Fruit fly (Drosophila melanogaster) whole organism, embryonic: ENCODE data around the gene Vlet.

Experiments
- Asciz ChIP-seq: fragments of 200-800 bp; sonication (Bioruptor generic); optimal IDR thresholded peaks from 2 replicates; lab custom pipeline; 2017; ENCODE audit warnings: missing biosample characterization, mild to moderate bottlenecking, missing genetic modification characterization, missing genetic modification reagents
- Bdp1 ChIP-seq: fragments of 200-800 bp; sonication (Bioruptor generic); optimal IDR thresholded peaks from 3 replicates; lab custom pipeline; 2016; ENCODE audit warnings: missing biosample characterization, missing genetic modification characterization
- CG10209 ChIP-seq: fragments of 200-800 bp; sonication (Bioruptor generic); optimal IDR thresholded peaks from 3 replicates; lab custom pipeline; 2017; ENCODE audit warnings: missing biosample characterization, mild to moderate bottlenecking, missing genetic modification characterization, missing genetic modification reagents
- CG11504 ChIP-seq: fragments of 200-800 bp; sonication (Bioruptor generic); optimal IDR thresholded peaks from 3 replicates; lab custom pipeline; 2019; ENCODE audit warnings: missing biosample characterization, mild to moderate bottlenecking, missing genetic modification characterization, moderate library complexity
- CG12071 ChIP-seq: fragments of 200-800 bp; sonication (Bioruptor generic); optimal IDR thresholded peaks from 3 replicates; lab custom pipeline; 2018; ENCODE audit warnings: missing biosample characterization, mild to moderate bottlenecking, missing genetic modification characterization
- CG13624 ChIP-seq: fragments of 200-800 bp; sonication (Bioruptor generic); optimal IDR thresholded peaks from 2 replicates; lab custom pipeline; 2016; ENCODE audit warnings: missing biosample characterization, missing genetic modification characterization
- CG15601 ChIP-seq: fragments of 200-800 bp; sonication (Bioruptor generic); optimal IDR thresholded peaks from 3 replicates; lab custom pipeline; 2019; ENCODE audit warnings: missing biosample characterization, mild to moderate bottlenecking, missing genetic modification characterization, moderate library complexity
- CG1602 ChIP-seq: fragments of 200-800 bp; sonication (Bioruptor generic); optimal IDR thresholded peaks from 3 replicates; lab custom pipeline; 2016; ENCODE audit warnings: missing biosample characterization, missing genetic modification characterization
- CG17361 ChIP-seq: fragments of 200-800 bp; sonication (Bioruptor generic); IDR thresholded peaks from 3 replicates; pipeline ENCODE4 v1.3.6; 2022; ENCODE audit warnings: missing biosample characterization, missing genetic modification characterization
- CG18476 ChIP-seq: fragments of 200-800 bp; sonication (Bioruptor generic); optimal IDR thresholded peaks from 2 replicates; lab custom pipeline; 2016; ENCODE audit warnings: missing biosample characterization, mild to moderate bottlenecking, missing genetic modification characterization
- CG2120 ChIP-seq: fragments of 200-800 bp; sonication (Bioruptor generic); optimal IDR thresholded peaks from 3 replicates; lab custom pipeline; 2016; ENCODE audit warnings: missing biosample characterization, missing genetic modification characterization
- CG2875 ChIP-seq: fragments of 200-800 bp; sonication (Bioruptor generic); optimal IDR thresholded peaks from 2 replicates; lab custom pipeline; 2017; ENCODE audit warnings: missing biosample characterization, mild to moderate bottlenecking, missing genetic modification characterization, missing genetic modification reagents
- CG6175 ChIP-seq: fragments of 200-800 bp; sonication (Bioruptor generic); IDR thresholded peaks from 3 replicates; pipeline ENCODE4 v1.3.6; 2022; ENCODE audit warnings: missing biosample characterization, missing genetic modification characterization
- CG6813 ChIP-seq: fragments of 200-800 bp; sonication (Bioruptor generic); optimal IDR thresholded peaks from 2 replicates; lab custom pipeline; 2017; ENCODE audit warnings: missing biosample characterization, missing genetic modification characterization, mild to moderate bottlenecking, moderate library complexity, missing genetic modification reagents
- CG7271 ChIP-seq: fragments of 200-800 bp; sonication (Bioruptor generic); optimal IDR thresholded peaks from 2 replicates; lab custom pipeline; 2018; ENCODE audit warnings: missing biosample characterization, mild to moderate bottlenecking, missing genetic modification characterization, moderate library complexity
- CG7745 ChIP-seq: fragments of 200-800 bp; sonication (Bioruptor generic); optimal IDR thresholded peaks from 2 replicates; lab custom pipeline; 2018; ENCODE audit warnings: missing biosample characterization, mild to moderate bottlenecking, missing genetic modification characterization, moderate library complexity
- CG8089 ChIP-seq: fragments of 200-800 bp; sonication (Bioruptor generic); optimal IDR thresholded peaks from 3 replicates; lab custom pipeline; 2016; ENCODE audit warnings: missing biosample characterization, missing genetic modification characterization
- CG9817 ChIP-seq: fragments of 200-800 bp; sonication (Bioruptor generic); optimal IDR thresholded peaks from 2 replicates; lab custom pipeline; 2018; ENCODE audit warnings: missing biosample characterization, mild to moderate bottlenecking, missing genetic modification characterization, moderate library complexity
- Rfx ChIP-seq: fragments of 200-800 bp; sonication (Bioruptor generic); IDR thresholded peaks from 2 replicates; pipeline ENCODE4 v1.3.6; 2022; ENCODE audit warnings: missing biosample characterization, missing genetic modification characterization
- Rx ChIP-seq: fragments of 200-800 bp; sonication (Bioruptor generic); IDR thresholded peaks from 2 replicates; pipeline ENCODE4 v1.3.6; 2022; ENCODE audit warnings: missing biosample characterization, missing genetic modification characterization
- Ssrp ChIP-seq: fragments of 200-800 bp; sonication (Bioruptor generic); optimal IDR thresholded peaks from 2 replicates; lab custom pipeline; 2018; ENCODE audit warnings: missing biosample characterization, mild to moderate bottlenecking, missing genetic modification characterization, moderate library complexity
- Stat92E ChIP-seq, 3 experiments: fragments of >200 bp in 2 of 3; fragments of 200-800 bp in 1 of 3; sonication (Bioruptor generic) in 1 of 3; optimal IDR thresholded peaks; 2 replicates each; lab custom pipeline; 2017 to 2019; ENCODE audit warnings: missing biosample characterization in 3 of 3, missing genetic modification characterization in 3 of 3, mild to moderate bottlenecking in 1 of 3, moderate library complexity in 1 of 3
- ase ChIP-seq: fragments of 200-800 bp; sonication (Bioruptor generic); IDR thresholded peaks from 3 replicates; pipeline ENCODE4 v1.3.6; 2022; ENCODE audit warnings: missing biosample characterization, missing genetic modification characterization
- ato ChIP-seq: fragments of 200-800 bp; sonication (Bioruptor generic); IDR thresholded peaks from 2 replicates; pipeline ENCODE4 v1.3.6; 2022; ENCODE audit warnings: missing biosample characterization, missing genetic modification characterization; ENCODE audit not compliant: partially characterized antibody
- bowl ChIP-seq: fragments of 200-800 bp; sonication (Bioruptor generic); IDR thresholded peaks from 2 replicates; pipeline ENCODE4 v1.3.6; 2022; ENCODE audit warnings: missing biosample characterization, missing genetic modification characterization
- bsh ChIP-seq, 2 experiments: fragments of 200-800 bp; sonication (Bioruptor generic); optimal IDR thresholded peaks; 2 replicates each; lab custom pipeline; 2017 to 2018; ENCODE audit warnings: mild to moderate bottlenecking in 2 of 2, missing biosample characterization in 2 of 2, missing genetic modification characterization in 2 of 2, moderate library complexity in 1 of 2
- cato ChIP-seq: fragments of 200-800 bp; sonication (Bioruptor generic); optimal IDR thresholded peaks from 2 replicates; lab custom pipeline; 2016; ENCODE audit warnings: missing biosample characterization, missing genetic modification characterization, borderline replicate concordance
- caup ChIP-seq: fragments of 200-800 bp; sonication (Bioruptor generic); optimal IDR thresholded peaks from 3 replicates; lab custom pipeline; 2017; ENCODE audit warnings: missing biosample characterization, mild to moderate bottlenecking, missing genetic modification characterization, moderate library complexity; ENCODE audit not compliant: severe bottlenecking
- chif ChIP-seq, 2 experiments: fragments of 200-800 bp; sonication (Bioruptor generic); optimal IDR thresholded peaks; 3 replicates each; lab custom pipeline; 2016; ENCODE audit warnings: missing biosample characterization in 2 of 2, missing genetic modification characterization in 2 of 2
- chinmo ChIP-seq: fragments of 200-800 bp; sonication (Bioruptor generic); IDR thresholded peaks from 4 replicates; pipeline ENCODE4 v1.3.6; 2022; ENCODE audit warnings: missing biosample characterization, missing genetic modification characterization; ENCODE audit not compliant: partially characterized antibody
- crol ChIP-seq: fragments of 200-800 bp; sonication (Bioruptor generic); IDR thresholded peaks from 2 replicates; pipeline ENCODE4 v1.3.6; 2022; ENCODE audit warnings: missing biosample characterization, missing genetic modification characterization
- da ChIP-seq: fragments of 200-800 bp; sonication (Bioruptor generic); optimal IDR thresholded peaks from 2 replicates; lab custom pipeline; 2016; ENCODE audit warnings: missing biosample characterization, missing genetic modification characterization
- dm ChIP-seq: fragments of 200-800 bp; sonication (Bioruptor generic); optimal IDR thresholded peaks from 3 replicates; lab custom pipeline; 2016; ENCODE audit warnings: missing biosample characterization, missing genetic modification characterization
- dysf ChIP-seq: fragments of 200-800 bp; sonication (Bioruptor generic); IDR thresholded peaks from 3 replicates; pipeline ENCODE4 v1.3.6; 2022; ENCODE audit warnings: missing biosample characterization, missing genetic modification characterization
- emc ChIP-seq: fragments of 200-800 bp; sonication (Bioruptor generic); optimal IDR thresholded peaks from 2 replicates; lab custom pipeline; 2016; ENCODE audit warnings: missing biosample characterization, missing genetic modification characterization
- ems ChIP-seq: fragments of 200-800 bp; sonication (Bioruptor generic); optimal IDR thresholded peaks from 3 replicates; lab custom pipeline; 2016; ENCODE audit warnings: missing biosample characterization, missing genetic modification characterization
- eyg ChIP-seq: fragments of 200-800 bp; sonication (Bioruptor generic); optimal IDR thresholded peaks from 3 replicates; lab custom pipeline; 2016; ENCODE audit warnings: missing biosample characterization, missing genetic modification characterization
- grn ChIP-seq: fragments of 200-800 bp; sonication (Bioruptor generic); optimal IDR thresholded peaks from 3 replicates; lab custom pipeline; 2017; ENCODE audit warnings: missing biosample characterization, missing genetic modification characterization
- gt ChIP-seq: fragments of 200-800 bp; sonication (Bioruptor generic); IDR thresholded peaks from 2 replicates; pipeline ENCODE4 v1.3.6; 2022; ENCODE audit warnings: missing biosample characterization, missing genetic modification characterization
- hbn ChIP-seq: fragments of 200-800 bp; sonication (Bioruptor generic); IDR thresholded peaks from 2 replicates; pipeline ENCODE4 v1.3.6; 2022; ENCODE audit warnings: missing biosample characterization, missing genetic modification characterization; ENCODE audit not compliant: partially characterized antibody
- lmd ChIP-seq: fragments of 200-800 bp; sonication (Bioruptor generic); IDR thresholded peaks from 2 replicates; pipeline ENCODE4 v1.3.6; 2022; ENCODE audit warnings: missing biosample characterization, missing genetic modification characterization
- nau ChIP-seq: fragments of 200-800 bp; sonication (Bioruptor generic); optimal IDR thresholded peaks from 3 replicates; lab custom pipeline; 2017; ENCODE audit warnings: missing biosample characterization, mild to moderate bottlenecking, missing genetic modification characterization, missing genetic modification reagents
- nmo ChIP-seq: fragments of 200-800 bp; sonication (Bioruptor generic); optimal IDR thresholded peaks from 2 replicates; lab custom pipeline; 2018; ENCODE audit warnings: missing biosample characterization, mild to moderate bottlenecking, missing genetic modification characterization, moderate library complexity
- peb ChIP-seq: fragments of 200-800 bp; sonication (Bioruptor generic); IDR thresholded peaks from 2 replicates; pipeline ENCODE4 v1.3.6; 2022; ENCODE audit warnings: missing biosample characterization, missing genetic modification characterization
- ranshi ChIP-seq: fragments of 200-800 bp; sonication (Bioruptor generic); IDR thresholded peaks from 2 replicates; pipeline ENCODE4 v1.3.6; 2022; ENCODE audit warnings: missing biosample characterization, missing genetic modification characterization
- schlank ChIP-seq: fragments of 200-800 bp; sonication (Bioruptor generic); optimal IDR thresholded peaks from 2 replicates; lab custom pipeline; 2018; ENCODE audit warnings: missing biosample characterization, mild to moderate bottlenecking, missing genetic modification characterization
- sim ChIP-seq: fragments of 200-800 bp; sonication (Bioruptor generic); IDR thresholded peaks from 2 replicates; pipeline ENCODE4 v1.3.6; 2022; ENCODE audit warnings: missing biosample characterization, missing genetic modification characterization
- sima ChIP-seq: fragments of 200-800 bp; sonication (Bioruptor generic); optimal IDR thresholded peaks from 2 replicates; lab custom pipeline; 2016; ENCODE audit warnings: missing biosample characterization, missing genetic modification characterization

Gene Vlet

dm6 chrX:11714529-11715262, 36.3 kb upstream of the Vlet start (continued):
- TF ChIP-seq Stat92E (GFP tag; optimal IDR thresholded peaks at IDR 0.05; lab: Kevin White, UChicago) (no peak), Asciz (GFP tag; lab: Kevin White, UChicago) (no peak), eyg (GFP tag; lab: Kevin White, UChicago) (peak; percentile 65), CG13624 (no peak), CG18476 (GFP tag; lab: Kevin White, UChicago) (peak; percentile 20), sima (GFP tag; lab: Kevin White, UChicago) (no peak), CG6175 (GFP tag; lab: Robert Waterston, UW) (peak; percentile 88), CG9817 (tag; lab: Kevin White, UChicago) (peak; percentile 51), gt (GFP tag; lab: Robert Waterston, UW) (0 out of 2 replicates have a peak, but pooled peaks have one; percentile 18), bowl (peak; percentile 34; the same call in 1 of the 2 replicates), grn (GFP tag; lab: Kevin White, UChicago) (no peak), CG2120 (peak; percentile 84), Rfx (GFP tag; lab: Robert Waterston, UW) (peak; percentile 84), CG7271 (no peak), ems (peak; percentile 73), peb (GFP tag; lab: Robert Waterston, UW) (0 out of 2 replicates have a peak, but pooled peaks have one; percentile 21), bsh (GFP tag; optimal IDR thresholded peaks at IDR 0.05; lab: Kevin White, UChicago) (peak in 1 of 2 experiments; percentile 44), emc (GFP tag; lab: Kevin White, UChicago) (peak; percentile 46), dm (GFP tag; lab: Kevin White, UChicago) (peak; percentile 76), dysf (GFP tag; lab: Robert Waterston, UW) (peak; percentile 82), ato (peak; percentile 31; the same call in 1 of the 2 replicates), ranshi (GFP tag; lab: Robert Waterston, UW) (peak; percentile 71; the same call in 1 of the 2 replicates), da (peak; percentile 85), cato (no peak), CG1602 (GFP tag; lab: Kevin White, UChicago) (no peak), nmo (GFP tag; lab: Kevin White, UChicago) (peak; percentile 61), schlank (tag; lab: Kevin White, UChicago) (peak; percentile 64), CG2875 (GFP tag; lab: Kevin White, UChicago) (peak; percentile 40), Rx (peak; percentile 49; the same call in 1 of the 2 replicates), CG17361 (GFP tag; lab: Robert Waterston, UW) (peak; percentile 75; the same call in 2 of the 3 replicates), chinmo (GFP tag; lab: Robert Waterston, UW) (0 out of 4 replicates have a peak, but pooled peaks have one; percentile 65), nau (GFP tag; lab: Kevin White, UChicago) (peak; percentile 58), CG12071 (GFP tag; lab: Kevin White, UChicago) (peak; percentile 64), CG8089 (GFP tag; lab: Kevin White, UChicago) (peak; percentile 40), chif (GFP tag; optimal IDR thresholded peaks at IDR 0.05; lab: Kevin White, UChicago) (peak in 1 of 2 experiments; percentile 43), CG6813 (GFP tag; lab: Kevin White, UChicago) (peak; percentile 13), lmd (GFP tag; lab: Robert Waterston, UW) (peak; percentile 80), caup (GFP tag; lab: Kevin White, UChicago) (peak; percentile 63), ase (GFP tag; lab: Robert Waterston, UW) (peak; percentile 61; the same call in 1 of the 3 replicates), crol (GFP tag; lab: Robert Waterston, UW) (no peak), CG11504 (tag; lab: Kevin White, UChicago) (peak; percentile 71), Bdp1 (GFP tag; lab: Kevin White, UChicago) (no peak), sim (no peak), CG7745 (tag; lab: Kevin White, UChicago) (peak; percentile 1), hbn (GFP tag; lab: Robert Waterston, UW) (no peak), Ssrp (peak; percentile 36), CG15601 (tag; lab: Kevin White, UChicago) (no peak), CG10209 (GFP tag; lab: Kevin White, UChicago) (peak; percentile 69)
